Fruit fly (Drosophila melanogaster) S2 (cell line): ENCODE measurements around the gene CG10300.

Experiments
- CG8478 ChIP-seq: fragments of >200 bp; optimal IDR thresholded peaks from 2 replicates; lab custom pipeline; 2018
- CTCF ChIP-seq, 2 experiments: fragments of >200 bp; optimal IDR thresholded peaks; 2 replicates each; lab custom pipeline; 2018

dm6 chr3R:23698835-23699234 is 12.5 kb upstream of the CG10300 start, which contains the start of gene prt:
- TF ChIP-seq CG8478 (lab: Kevin White, UChicago): no peak
- TF ChIP-seq CTCF (optimal IDR thresholded peaks at IDR 0.05; lab: Kevin White, UChicago): no peak
